Fruit fly (Drosophila melanogaster) whole organism, embryonic: ENCODE data around the gene CG3368.

Experiments used
- Aef1 ChIP-seq: fragments of 200-800 bp; sonication (Bioruptor generic); IDR thresholded peaks from 3 replicates; pipeline ENCODE4 v1.3.6; 2022; ENCODE audit warnings: missing biosample characterization, missing genetic modification characterization
- B-H2 ChIP-seq: fragments of 200-800 bp; sonication (Bioruptor generic); optimal IDR thresholded peaks from 2 replicates; lab custom pipeline; 2018; ENCODE audit warnings: missing biosample characterization, mild to moderate bottlenecking, missing genetic modification characterization
- Blimp-1 ChIP-seq: fragments of 200-800 bp; sonication (Bioruptor generic); optimal IDR thresholded peaks from 3 replicates; lab custom pipeline; 2018; ENCODE audit warnings: missing biosample characterization, missing genetic modification characterization, mild to moderate bottlenecking, moderate library complexity, missing genetic modification reagents
- Bteb2 ChIP-seq: fragments of 200-800 bp; sonication (Bioruptor generic); optimal IDR thresholded peaks from 2 replicates; lab custom pipeline; 2016; ENCODE audit warnings: missing biosample characterization, missing genetic modification characterization
- CG10267 ChIP-seq: fragments of 200-800 bp; sonication (Bioruptor generic); optimal IDR thresholded peaks from 2 replicates; lab custom pipeline; 2018; ENCODE audit warnings: missing biosample characterization, mild to moderate bottlenecking, missing genetic modification characterization, moderate library complexity
- CG10431 ChIP-seq: fragments of 200-800 bp; sonication (Bioruptor generic); optimal IDR thresholded peaks from 3 replicates; lab custom pipeline; 2018; ENCODE audit warnings: missing biosample characterization, mild to moderate bottlenecking, missing genetic modification characterization
- CG11085 ChIP-seq: fragments of 200-800 bp; sonication (Bioruptor generic); IDR thresholded peaks from 2 replicates; pipeline ENCODE4 v1.3.6; 2022; ENCODE audit warnings: missing biosample characterization, missing genetic modification characterization
- CG11695 ChIP-seq: fragments of 200-800 bp; sonication (Bioruptor generic); IDR thresholded peaks from 3 replicates; pipeline ENCODE4 v1.3.6; 2022; ENCODE audit warnings: missing biosample characterization, missing genetic modification characterization
- CG12942 ChIP-seq: fragments of 200-800 bp; sonication (Bioruptor generic); optimal IDR thresholded peaks from 3 replicates; lab custom pipeline; 2016; ENCODE audit warnings: missing biosample characterization, missing genetic modification characterization
- CG13123 ChIP-seq: fragments of 200-800 bp; sonication (Bioruptor generic); optimal IDR thresholded peaks from 2 replicates; lab custom pipeline; 2016; ENCODE audit warnings: missing biosample characterization, missing genetic modification characterization
- CG15601 ChIP-seq: fragments of 200-800 bp; sonication (Bioruptor generic); optimal IDR thresholded peaks from 3 replicates; lab custom pipeline; 2019; ENCODE audit warnings: missing biosample characterization, mild to moderate bottlenecking, missing genetic modification characterization, moderate library complexity
- CG1603 ChIP-seq: fragments of 200-800 bp; sonication (Bioruptor generic); optimal IDR thresholded peaks from 2 replicates; lab custom pipeline; 2019; ENCODE audit warnings: missing biosample characterization, mild to moderate bottlenecking, missing genetic modification characterization, moderate library complexity
- CG17186 ChIP-seq: fragments of 200-800 bp; sonication (Bioruptor generic); optimal IDR thresholded peaks from 3 replicates; lab custom pipeline; 2017; ENCODE audit warnings: missing biosample characterization, missing genetic modification reagents, missing genetic modification characterization
- CG17568 ChIP-seq: fragments of 200-800 bp; sonication (Bioruptor generic); optimal IDR thresholded peaks from 2 replicates; lab custom pipeline; 2018; ENCODE audit warnings: missing biosample characterization, mild to moderate bottlenecking, missing genetic modification characterization, moderate library complexity
- CG17802 ChIP-seq: fragments of 200-800 bp; sonication (Bioruptor generic); optimal IDR thresholded peaks from 2 replicates; lab custom pipeline; 2018; ENCODE audit warnings: missing biosample characterization, mild to moderate bottlenecking, missing genetic modification characterization, moderate library complexity
- CG18619 ChIP-seq: fragments of 200-800 bp; sonication (Bioruptor generic); optimal IDR thresholded peaks from 3 replicates; lab custom pipeline; 2017; ENCODE audit warnings: missing biosample characterization, mild to moderate bottlenecking, missing genetic modification characterization
- CG2116 ChIP-seq: fragments of 200-800 bp; sonication (Bioruptor generic); optimal IDR thresholded peaks from 3 replicates; lab custom pipeline; 2018; ENCODE audit warnings: missing biosample characterization, mild to moderate bottlenecking, missing genetic modification characterization
- CG2202 ChIP-seq: fragments of 200-800 bp; sonication (Bioruptor generic); optimal IDR thresholded peaks from 2 replicates; lab custom pipeline; 2018; ENCODE audit warnings: missing biosample characterization, mild to moderate bottlenecking, missing genetic modification characterization
- CG2712 ChIP-seq: fragments of 200-800 bp; optimal IDR thresholded peaks from 3 replicates; lab custom pipeline; 2019; ENCODE audit warnings: missing biosample characterization, mild to moderate bottlenecking, missing genetic modification characterization, moderate library complexity
- CG30020 ChIP-seq: fragments of 200-800 bp; optimal IDR thresholded peaks from 2 replicates; lab custom pipeline; 2019; ENCODE audit warnings: missing biosample characterization, mild to moderate bottlenecking, missing genetic modification characterization, moderate library complexity
- CG34376 ChIP-seq: fragments of 200-800 bp; sonication (Bioruptor generic); optimal IDR thresholded peaks from 2 replicates; lab custom pipeline; 2018; ENCODE audit warnings: missing biosample characterization, mild to moderate bottlenecking, missing genetic modification characterization
- CG3847 ChIP-seq: fragments of 200-800 bp; sonication (Bioruptor generic); IDR thresholded peaks from 2 replicates; pipeline ENCODE4 v1.3.6; 2022; ENCODE audit warnings: missing biosample characterization, missing genetic modification characterization
- CG3995 ChIP-seq: fragments of 200-800 bp; sonication (Bioruptor generic); optimal IDR thresholded peaks from 3 replicates; lab custom pipeline; 2016; ENCODE audit warnings: missing biosample characterization, missing genetic modification characterization
- HLH54F ChIP-seq: fragments of 200-800 bp; sonication (Bioruptor generic); optimal IDR thresholded peaks from 3 replicates; lab custom pipeline; 2016; ENCODE audit warnings: missing biosample characterization, missing genetic modification characterization
- HmgZ ChIP-seq: fragments of 200-800 bp; sonication (Bioruptor generic); optimal IDR thresholded peaks from 2 replicates; lab custom pipeline; 2018; ENCODE audit warnings: missing biosample characterization, mild to moderate bottlenecking, missing genetic modification characterization
- Hr3 ChIP-seq: fragments of 200-800 bp; sonication (Bioruptor generic); optimal IDR thresholded peaks from 3 replicates; lab custom pipeline; 2016; ENCODE audit warnings: missing biosample characterization, missing genetic modification characterization
- Hsf ChIP-seq: fragments of 200-800 bp; sonication (Bioruptor generic); optimal IDR thresholded peaks from 3 replicates; lab custom pipeline; 2016; ENCODE audit warnings: missing biosample characterization, missing genetic modification characterization
- Med ChIP-seq: fragments of 200-800 bp; sonication (Bioruptor generic); peaks from one replicate; lab custom pipeline; 2016; ENCODE audit warnings: missing biosample characterization, missing genetic modification characterization, mild to moderate bottlenecking, inconsistent platforms, moderate library complexity
- Neu2 ChIP-seq: fragments of 200-800 bp; sonication (Bioruptor generic); optimal IDR thresholded peaks from 3 replicates; lab custom pipeline; 2016; ENCODE audit warnings: missing biosample characterization, missing genetic modification characterization, borderline replicate concordance
- Nf-YC ChIP-seq: fragments of 200-800 bp; optimal IDR thresholded peaks from 3 replicates; lab custom pipeline; 2019; ENCODE audit warnings: missing biosample characterization, mild to moderate bottlenecking, missing genetic modification characterization, moderate library complexity
- Sox100B ChIP-seq: fragments of 200-800 bp; sonication (Bioruptor generic); optimal IDR thresholded peaks from 3 replicates; lab custom pipeline; 2018; ENCODE audit warnings: missing biosample characterization, mild to moderate bottlenecking, missing genetic modification characterization
- Trl ChIP-seq, 3 experiments: fragments of >200 bp in 2 of 3; fragments of 200-800 bp in 1 of 3; sonication (Bioruptor generic) in 1 of 3; optimal IDR thresholded peaks; 2 replicates in 1 of 3; 3 replicates in 2 of 3; lab custom pipeline; 2016 to 2017; ENCODE audit warnings: missing biosample characterization in 1 of 3, missing genetic modification characterization in 1 of 3
- bcd ChIP-seq: fragments of 200-800 bp; sonication (Bioruptor generic); optimal IDR thresholded peaks from 2 replicates; lab custom pipeline; 2017; ENCODE audit warnings: missing biosample characterization, mild to moderate bottlenecking, missing genetic modification characterization
- bsh ChIP-seq, 2 experiments: fragments of 200-800 bp; sonication (Bioruptor generic); optimal IDR thresholded peaks; 2 replicates each; lab custom pipeline; 2017 to 2018; ENCODE audit warnings: mild to moderate bottlenecking in 2 of 2, missing biosample characterization in 2 of 2, missing genetic modification characterization in 2 of 2, moderate library complexity in 1 of 2
- fu2 ChIP-seq: fragments of 200-800 bp; sonication (Bioruptor generic); optimal IDR thresholded peaks from 2 replicates; lab custom pipeline; 2016; ENCODE audit warnings: missing biosample characterization, missing genetic modification characterization
- grau ChIP-seq: fragments of 200-800 bp; optimal IDR thresholded peaks from 3 replicates; lab custom pipeline; 2019; ENCODE audit warnings: missing biosample characterization, mild to moderate bottlenecking, missing genetic modification characterization, moderate library complexity
- ham ChIP-seq: fragments of 200-800 bp; sonication (Bioruptor generic); IDR thresholded peaks from 2 replicates; pipeline ENCODE4 v1.3.6; 2022; ENCODE audit warnings: missing biosample characterization, missing genetic modification characterization
- insv ChIP-seq, 2 experiments: fragments of 200-800 bp; sonication (Bioruptor generic); optimal IDR thresholded peaks; 3 replicates each; lab custom pipeline; 2016 to 2018; ENCODE audit warnings: missing biosample characterization in 2 of 2, missing genetic modification characterization in 2 of 2
- jumu ChIP-seq: fragments of 200-800 bp; sonication (Bioruptor generic); optimal IDR thresholded peaks from 3 replicates; lab custom pipeline; 2016; ENCODE audit warnings: missing biosample characterization, missing genetic modification characterization
- ken ChIP-seq: fragments of 200-800 bp; sonication (Bioruptor generic); IDR thresholded peaks from 3 replicates; pipeline ENCODE4 v1.3.6; 2022; ENCODE audit warnings: missing biosample characterization, missing genetic modification characterization
- maf-S ChIP-seq: fragments of 200-800 bp; sonication (Bioruptor generic); optimal IDR thresholded peaks from 2 replicates; lab custom pipeline; 2016; ENCODE audit warnings: missing biosample characterization, missing genetic modification characterization
- nmo ChIP-seq: fragments of 200-800 bp; sonication (Bioruptor generic); optimal IDR thresholded peaks from 2 replicates; lab custom pipeline; 2018; ENCODE audit warnings: missing biosample characterization, mild to moderate bottlenecking, missing genetic modification characterization, moderate library complexity
- pho ChIP-seq: fragments of 200-800 bp; sonication (Bioruptor generic); optimal IDR thresholded peaks from 2 replicates; lab custom pipeline; 2016; ENCODE audit warnings: missing biosample characterization, missing genetic modification characterization
- sisA ChIP-seq: fragments of 200-800 bp; sonication (Bioruptor generic); IDR thresholded peaks from 2 replicates; pipeline ENCODE4 v1.3.6; 2022; ENCODE audit warnings: missing biosample characterization, missing genetic modification characterization
- slbo ChIP-seq: fragments of 200-800 bp; sonication (Bioruptor generic); IDR thresholded peaks from 2 replicates; pipeline ENCODE4 v1.3.6; 2022; ENCODE audit warnings: missing biosample characterization, missing genetic modification characterization
- tap ChIP-seq: fragments of 200-800 bp; optimal IDR thresholded peaks from 3 replicates; lab custom pipeline; 2019; ENCODE audit warnings: missing biosample characterization, mild to moderate bottlenecking, missing genetic modification characterization, moderate library complexity
- zfh1 ChIP-seq: fragments of 200-800 bp; sonication (Bioruptor generic); IDR thresholded peaks from 3 replicates; pipeline ENCODE4 v1.3.6; 2022; ENCODE audit warnings: missing biosample characterization, missing genetic modification characterization
- zfh2 ChIP-seq: fragments of 200-800 bp; sonication (Bioruptor generic); optimal IDR thresholded peaks from 2 replicates; lab custom pipeline; 2016; ENCODE audit warnings: missing biosample characterization, missing genetic modification characterization

The CG3368 gene

dm6 chr3R:27273118-27274062 is 10.2 kb upstream of the CG3368 start, which contains the start of gene CG5934:
CG5934 (plus strand) TSS chr3R:27273705.
- peak; percentile 25 for TF ChIP-seq CG3995
- peak; percentile 35 for TF ChIP-seq CG34376
- TF ChIP-seq zfh1 (GFP tag; lab: Robert Waterston, UW): peak; percentile 18; the same call in 1 of the 3 replicates
- no peak for TF ChIP-seq Neu2 (GFP tag; lab: Kevin White, UChicago)
- peak; percentile 88 for TF ChIP-seq Med (GFP tag; lab: Kevin White, UChicago)
- TF ChIP-seq CG1603 (tag; lab: Kevin White, UChicago): peak; percentile 44
- peak; percentile 44 for TF ChIP-seq HLH54F (GFP tag; lab: Kevin White, UChicago)
- TF ChIP-seq Sox100B (GFP tag; lab: Kevin White, UChicago): peak; percentile 34
- peak; percentile 93 for TF ChIP-seq CG10267 (tag; lab: Kevin White, UChicago)
- peak; percentile 27 for TF ChIP-seq HmgZ
- peak; percentile 14; the same call in 1 of the 2 replicates for TF ChIP-seq CG11085 (GFP tag; lab: Robert Waterston, UW)
- TF ChIP-seq Hsf (GFP tag; lab: Kevin White, UChicago): peak; percentile 29
- peak; percentile 38 for TF ChIP-seq CG10431 (GFP tag; lab: Kevin White, UChicago)
- peak; percentile 32 for TF ChIP-seq CG2712 (tag; lab: Kevin White, UChicago)
- no peak for TF ChIP-seq CG17568 (GFP tag; lab: Kevin White, UChicago)
- peak; percentile 27 for TF ChIP-seq fu2 (GFP tag; lab: Kevin White, UChicago)
- peak; percentile 26 for TF ChIP-seq nmo
- TF ChIP-seq CG2202 (tag; lab: Kevin White, UChicago): no peak
- TF ChIP-seq Blimp-1 (GFP tag; lab: Kevin White, UChicago): no peak
- peak; percentile 16 for TF ChIP-seq CG17186
- TF ChIP-seq CG18619 (GFP tag; lab: Kevin White, UChicago): peak; percentile 34
- peak; percentile 3 for TF ChIP-seq CG17802 (tag; lab: Kevin White, UChicago)
- peak; percentile 5 for TF ChIP-seq Nf-YC (tag; lab: Kevin White, UChicago)
- TF ChIP-seq maf-S (GFP tag; lab: Kevin White, UChicago): peak; percentile 35
- TF ChIP-seq sisA: no peak
- no peak for TF ChIP-seq Trl (optimal IDR thresholded peaks at IDR 0.05; lab: Kevin White, UChicago)
- TF ChIP-seq Trl (GFP tag; optimal IDR thresholded peaks at IDR 0.05; lab: Kevin White, UChicago): peak; percentile 61
- TF ChIP-seq tap (tag; lab: Kevin White, UChicago): peak; percentile 3
- TF ChIP-seq ham (GFP tag; lab: Robert Waterston, UW): no peak
- TF ChIP-seq CG30020 (tag; lab: Kevin White, UChicago): no peak
- peak; percentile 67 for TF ChIP-seq zfh2
- peak; percentile 10 for TF ChIP-seq grau
- TF ChIP-seq CG3847 (GFP tag; lab: Robert Waterston, UW): peak; percentile 62
- no peak for TF ChIP-seq CG11695 (GFP tag; lab: Robert Waterston, UW)
- no peak for TF ChIP-seq CG15601 (tag; lab: Kevin White, UChicago)
- TF ChIP-seq B-H2 (GFP tag; lab: Kevin White, UChicago): peak; percentile 59
- peak; percentile 19 for TF ChIP-seq Bteb2
- no peak for TF ChIP-seq bsh (GFP tag; optimal IDR thresholded peaks at IDR 0.05; lab: Kevin White, UChicago)
- TF ChIP-seq bcd: peak; percentile 27
- peak; percentile 27; the same call in 1 of the 3 replicates for TF ChIP-seq Aef1 (GFP tag; lab: Robert Waterston, UW)
- TF ChIP-seq ken: 0 out of 3 replicates have a peak, but pooled peaks have one; percentile 32
- TF ChIP-seq CG13123 (GFP tag; lab: Kevin White, UChicago): no peak
- TF ChIP-seq CG12942 (GFP tag; lab: Kevin White, UChicago): peak; percentile 31
- TF ChIP-seq Hr3 (GFP tag; lab: Kevin White, UChicago): peak; percentile 22
- no peak for TF ChIP-seq insv (GFP tag; optimal IDR thresholded peaks at IDR 0.05; lab: Kevin White, UChicago)
- TF ChIP-seq slbo (GFP tag; lab: Robert Waterston, UW): peak; percentile 75
- peak; percentile 31 for TF ChIP-seq pho (GFP tag; lab: Kevin White, UChicago)
- TF ChIP-seq CG2116 (GFP tag; lab: Kevin White, UChicago): peak; percentile 56
- peak; percentile 38 for TF ChIP-seq jumu (GFP tag; lab: Kevin White, UChicago)
